Fruit fly (Drosophila melanogaster): Measurements from ENCODE around the gene CG2162.

CG2162 gene

DNA sequence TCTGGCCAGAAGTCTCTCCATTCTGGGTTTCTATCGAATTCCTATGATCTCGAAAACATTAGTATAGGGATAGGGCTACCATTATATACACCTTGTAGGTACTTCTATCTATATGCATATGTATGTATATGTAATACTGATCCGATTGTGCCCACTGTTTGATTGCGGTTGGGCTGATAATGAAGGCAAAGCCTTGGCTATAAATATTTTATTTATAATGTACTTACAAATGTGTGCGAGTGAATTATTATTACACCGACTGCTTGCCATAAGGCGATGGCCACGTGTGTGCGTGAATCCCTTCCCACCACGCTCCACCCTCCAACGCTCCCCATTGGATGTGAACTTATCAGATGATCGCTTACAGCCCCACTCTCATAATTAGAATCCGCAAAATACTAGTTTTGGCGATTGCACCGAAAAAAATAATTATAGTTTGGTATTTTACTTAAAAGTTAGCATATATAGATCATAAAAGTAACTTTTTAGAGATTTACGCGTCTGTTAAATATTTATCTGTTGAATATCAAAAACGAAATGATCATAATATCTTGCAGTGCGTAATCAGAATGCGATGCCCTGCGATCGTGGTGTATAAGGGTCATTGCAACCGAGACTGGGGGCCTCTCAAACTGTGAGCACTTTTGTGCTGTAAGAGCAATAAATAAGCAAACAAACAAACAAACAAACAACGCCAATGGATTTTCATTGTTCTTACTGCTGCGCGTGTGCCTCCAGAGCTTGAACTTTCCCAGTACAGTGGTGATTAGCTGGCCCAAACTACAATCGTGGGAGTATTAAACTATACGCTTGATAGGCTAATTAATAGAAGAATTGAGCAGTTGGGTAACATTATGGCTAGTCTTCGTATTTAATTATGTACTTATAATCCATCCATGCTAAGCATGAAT is 45.3 kb downstream of the CG2162 start (continued):
- no peak for TF ChIP-seq CG10565 (GFP tag; optimal IDR thresholded peaks at IDR 0.05)
- peak in 1 of 2 experiments; percentile 89 for TF ChIP-seq Hr78 (GFP tag; optimal IDR thresholded peaks at IDR 0.05)
- TF ChIP-seq nerfin-1 (tag; optimal IDR thresholded peaks at IDR 0.05): no peak
- TF ChIP-seq Spps (tag; optimal IDR thresholded peaks at IDR 0.05): no peak
- TF ChIP-seq CG8281 (tag; optimal IDR thresholded peaks at IDR 0.05): no peak
- no peak for TF ChIP-seq Eip74EF (GFP tag; optimal IDR thresholded peaks at IDR 0.05)
- no peak for TF ChIP-seq CG9215 (GFP tag; IDR thresholded peaks at IDR 0.05)
- TF ChIP-seq CG16779 (GFP tag; IDR thresholded peaks at IDR 0.05): no peak
- TF ChIP-seq CG10209 (GFP tag; optimal IDR thresholded peaks at IDR 0.05): peak; percentile 15
- TF ChIP-seq CG12659 (GFP tag; optimal IDR thresholded peaks at IDR 0.05): no peak
- no peak for TF ChIP-seq corto (GFP tag; optimal IDR thresholded peaks at IDR 0.05)
- TF ChIP-seq CG15073 (GFP tag; optimal IDR thresholded peaks at IDR 0.05): no peak
- TF ChIP-seq row (GFP tag; IDR thresholded peaks at IDR 0.05): no peak
- peak; percentile 37; the same call in 2 of the 3 replicates for TF ChIP-seq Optix (GFP tag; IDR thresholded peaks at IDR 0.05)
- peak; percentile 19 for TF ChIP-seq ftz-f1 (GFP tag; optimal IDR thresholded peaks at IDR 0.05)
- TF ChIP-seq chn (GFP tag; optimal IDR thresholded peaks at IDR 0.05): no peak
- no peak for TF ChIP-seq Chrac-16 (GFP tag; optimal IDR thresholded peaks at IDR 0.05)
- peak; percentile 5 for TF ChIP-seq CG8290 (GFP tag; optimal IDR thresholded peaks at IDR 0.05)
- no peak for TF ChIP-seq CG8290 (tag; optimal IDR thresholded peaks at IDR 0.05)
- no peak for TF ChIP-seq Side (GFP tag; optimal IDR thresholded peaks at IDR 0.05)
- TF ChIP-seq fu2 (GFP tag; optimal IDR thresholded peaks at IDR 0.05): no peak
- TF ChIP-seq dm (GFP tag; optimal IDR thresholded peaks at IDR 0.05): no peak
- no peak for TF ChIP-seq zen2 (GFP tag; IDR thresholded peaks at IDR 0.05; ENCODE audit: partially characterized antibody)
- TF ChIP-seq CG2202 (tag; optimal IDR thresholded peaks at IDR 0.05): no peak
- no peak for TF ChIP-seq CG10321 (GFP tag; IDR thresholded peaks at IDR 0.05)
- TF ChIP-seq lilli (GFP tag; optimal IDR thresholded peaks at IDR 0.05): no peak
- TF ChIP-seq gro (GFP tag; optimal IDR thresholded peaks at IDR 0.05): peak; percentile 32
- TF ChIP-seq ci (GFP tag; IDR thresholded peaks at IDR 0.05): 0 out of 3 replicates have a peak, but pooled peaks have one; percentile 6
- TF ChIP-seq CG42726 (GFP tag; IDR thresholded peaks at IDR 0.05; ENCODE audit: partially characterized antibody): no peak
- peak; percentile 55 for TF ChIP-seq HLH3B (GFP tag; IDR thresholded peaks at IDR 0.05)
- TF ChIP-seq bsh (GFP tag; optimal IDR thresholded peaks at IDR 0.05): peak in 1 of 2 experiments; percentile 51
- TF ChIP-seq CG4282 (GFP tag; optimal IDR thresholded peaks at IDR 0.05): no peak
- TF ChIP-seq mirr (GFP tag; optimal IDR thresholded peaks at IDR 0.05): peak; percentile 95
- TF ChIP-seq CG6254 (GFP tag; optimal IDR thresholded peaks at IDR 0.05): no peak
- no peak for TF ChIP-seq D19A (tag; optimal IDR thresholded peaks at IDR 0.05)
- TF ChIP-seq CG6683 (GFP tag; optimal IDR thresholded peaks at IDR 0.05): no peak
- TF ChIP-seq fd96Cb (tag; optimal IDR thresholded peaks at IDR 0.05): peak; percentile 9
- no peak for TF ChIP-seq CG9727 (GFP tag; optimal IDR thresholded peaks at IDR 0.05)
- no peak for TF ChIP-seq Lim3 (GFP tag; IDR thresholded peaks at IDR 0.05)
- TF ChIP-seq kah (GFP tag; optimal IDR thresholded peaks at IDR 0.05): no peak
- peak; percentile 38 for TF ChIP-seq Sox102F (GFP tag; optimal IDR thresholded peaks at IDR 0.05)
- no peak for TF ChIP-seq CG17361 (GFP tag; IDR thresholded peaks at IDR 0.05)
- no peak for TF ChIP-seq CG17328 (GFP tag; IDR thresholded peaks at IDR 0.05)
- peak; percentile 82 for TF ChIP-seq Ets65A (GFP tag)
- 0 out of 2 replicates have a peak, but pooled peaks have one; percentile 7 for TF ChIP-seq CG13287 (GFP tag; IDR thresholded peaks at IDR 0.05; ENCODE audit: partially characterized antibody)
- no peak for TF ChIP-seq ap (GFP tag; IDR thresholded peaks at IDR 0.05)
- TF ChIP-seq CG4360 (GFP tag; IDR thresholded peaks at IDR 0.05): no peak
- TF ChIP-seq Kr (GFP tag; optimal IDR thresholded peaks at IDR 0.05): no peak
- TF ChIP-seq gt (GFP tag; IDR thresholded peaks at IDR 0.05): no peak
